Fruit fly (Drosophila melanogaster) whole organism, adult: Measurements from ENCODE around the gene Jwa.

Experiments
- CG11617 ChIP-seq: fragments of 200-800 bp; sonication (Bioruptor generic); optimal IDR thresholded peaks from 2 replicates; lab custom pipeline; 2017; ENCODE audit warnings: mild to moderate bottlenecking, missing biosample characterization, missing genetic modification reagents, missing genetic modification characterization
- CG12768 ChIP-seq: fragments of 200-800 bp; sonication (Bioruptor generic); optimal IDR thresholded peaks from 2 replicates; lab custom pipeline; 2017; ENCODE audit warnings: missing biosample characterization, missing genetic modification characterization, mild to moderate bottlenecking, moderate library complexity, missing genetic modification reagents
- CG14711 ChIP-seq: fragments of 200-800 bp; sonication (Bioruptor generic); optimal IDR thresholded peaks from 2 replicates; lab custom pipeline; 2018; ENCODE audit warnings: missing biosample characterization, mild to moderate bottlenecking, missing genetic modification characterization, moderate library complexity
- CG1620 ChIP-seq: fragments of 200-800 bp; sonication (Bioruptor generic); optimal IDR thresholded peaks from 2 replicates; lab custom pipeline; 2016; ENCODE audit warnings: missing biosample characterization, missing genetic modification characterization
- CG33017 ChIP-seq: fragments of 200-800 bp; sonication (Bioruptor generic); optimal IDR thresholded peaks from 2 replicates; lab custom pipeline; 2018; ENCODE audit warnings: missing biosample characterization, mild to moderate bottlenecking, missing genetic modification characterization, moderate library complexity
- CG5204 ChIP-seq: fragments of 200-800 bp; sonication (Bioruptor generic); optimal IDR thresholded peaks from 2 replicates; lab custom pipeline; 2016; ENCODE audit warnings: missing biosample characterization, missing genetic modification characterization
- CG7045 ChIP-seq: fragments of 200-800 bp; sonication (Bioruptor generic); optimal IDR thresholded peaks from 2 replicates; lab custom pipeline; 2017; ENCODE audit warnings: missing biosample characterization, mild to moderate bottlenecking, missing genetic modification characterization
- CG7101 ChIP-seq: fragments of 200-800 bp; sonication (Bioruptor generic); optimal IDR thresholded peaks from 2 replicates; lab custom pipeline; 2018; ENCODE audit warnings: missing biosample characterization, mild to moderate bottlenecking, missing genetic modification characterization, moderate library complexity
- Clk ChIP-seq: fragments of 200-800 bp; sonication (Bioruptor generic); optimal IDR thresholded peaks from 2 replicates; lab custom pipeline; 2017; ENCODE audit warnings: missing biosample characterization, missing genetic modification characterization
- Crg-1 ChIP-seq: fragments of 200-800 bp; sonication (Bioruptor generic); optimal IDR thresholded peaks from 2 replicates; lab custom pipeline; 2016; ENCODE audit warnings: missing biosample characterization, missing genetic modification characterization
- Hr96 ChIP-seq: fragments of 200-800 bp; sonication (Bioruptor generic); optimal IDR thresholded peaks from 2 replicates; lab custom pipeline; 2016; ENCODE audit warnings: missing biosample characterization, missing genetic modification characterization
- Mnt ChIP-seq: fragments of 200-800 bp; sonication (Bioruptor generic); optimal IDR thresholded peaks from 2 replicates; lab custom pipeline; 2016; ENCODE audit warnings: missing biosample characterization, mild to moderate bottlenecking, missing genetic modification characterization
- bab1 ChIP-seq: fragments of 200-800 bp; sonication (Bioruptor generic); optimal IDR thresholded peaks from 3 replicates; lab custom pipeline; 2019; ENCODE audit warnings: missing biosample characterization, mild to moderate bottlenecking, missing genetic modification characterization, moderate library complexity
- cic ChIP-seq: fragments of 200-800 bp; sonication (Bioruptor generic); optimal IDR thresholded peaks from 2 replicates; lab custom pipeline; 2017; ENCODE audit warnings: missing biosample characterization, mild to moderate bottlenecking, missing genetic modification characterization, moderate library complexity
- cnc ChIP-seq, 2 experiments: fragments of >200 bp; optimal IDR thresholded peaks; 2 replicates each; lab custom pipeline; 2017
- kay ChIP-seq: fragments of 200-800 bp; sonication (Bioruptor generic); peaks from one replicate; lab custom pipeline; 2016; ENCODE audit warnings: missing biosample characterization, missing genetic modification characterization, borderline replicate concordance
- ovo ChIP-seq: fragments of 200-800 bp; sonication (Bioruptor generic); optimal IDR thresholded peaks from 2 replicates; lab custom pipeline; 2016; ENCODE audit warnings: missing biosample characterization, missing genetic modification characterization
- pad ChIP-seq: fragments of 200-800 bp; sonication (Bioruptor generic); optimal IDR thresholded peaks from 3 replicates; lab custom pipeline; 2017; ENCODE audit warnings: missing biosample characterization, missing genetic modification characterization, mild to moderate bottlenecking, moderate library complexity, missing genetic modification reagents
- tj ChIP-seq: fragments of 200-800 bp; sonication (Bioruptor generic); optimal IDR thresholded peaks from 3 replicates; lab custom pipeline; 2017; ENCODE audit warnings: missing biosample characterization, mild to moderate bottlenecking, missing genetic modification characterization, moderate library complexity
- toe ChIP-seq: fragments of 200-800 bp; sonication (Bioruptor generic); optimal IDR thresholded peaks from 2 replicates; lab custom pipeline; 2016; ENCODE audit warnings: missing biosample characterization, missing genetic modification characterization

The Jwa gene

DNA sequence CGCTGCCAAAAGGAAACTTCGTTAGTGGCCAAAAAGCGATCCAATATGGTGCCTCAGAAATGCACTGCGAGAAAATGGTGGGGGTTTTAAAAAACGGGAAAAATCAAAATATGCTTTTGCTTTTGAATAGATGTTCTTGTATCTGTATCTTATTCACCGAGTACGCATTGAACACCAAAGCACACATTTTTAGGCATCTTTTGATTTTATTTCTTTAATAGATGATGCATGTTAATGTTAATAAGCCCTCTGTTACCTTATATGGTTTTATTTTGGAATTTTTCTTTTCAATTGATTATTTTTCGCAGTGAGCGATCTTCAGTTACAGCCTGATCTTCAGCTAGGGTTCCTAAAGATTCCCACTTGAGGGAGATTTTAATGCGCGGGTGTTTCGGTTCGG lies 38.4 kb upstream of the Jwa start:
- no peak for TF ChIP-seq Mnt (GFP tag; lab: Kevin White, UChicago)
- TF ChIP-seq toe (GFP tag; lab: Kevin White, UChicago), result no peak
- no peak for TF ChIP-seq CG1620 (GFP tag; lab: Kevin White, UChicago)
- no peak for TF ChIP-seq cnc (optimal IDR thresholded peaks at IDR 0.05; lab: Kevin White, UChicago)
- TF ChIP-seq Hr96 (GFP tag; lab: Kevin White, UChicago), result no peak
- no peak for TF ChIP-seq pad (GFP tag; lab: Kevin White, UChicago)
- TF ChIP-seq CG11617 (GFP tag; lab: Kevin White, UChicago), result no peak
- TF ChIP-seq CG14711 (tag; lab: Kevin White, UChicago), result no peak
- TF ChIP-seq CG12768 (GFP tag; lab: Kevin White, UChicago), result no peak
- no peak for TF ChIP-seq ovo
- no peak for TF ChIP-seq CG7101 (tag; lab: Kevin White, UChicago)
- no peak for TF ChIP-seq CG7045 (GFP tag; lab: Kevin White, UChicago)
- TF ChIP-seq CG5204, result no peak
- TF ChIP-seq kay (GFP tag; lab: Kevin White, UChicago), result no peak
- TF ChIP-seq bab1 (GFP tag; lab: Kevin White, UChicago), result no peak

DNA sequence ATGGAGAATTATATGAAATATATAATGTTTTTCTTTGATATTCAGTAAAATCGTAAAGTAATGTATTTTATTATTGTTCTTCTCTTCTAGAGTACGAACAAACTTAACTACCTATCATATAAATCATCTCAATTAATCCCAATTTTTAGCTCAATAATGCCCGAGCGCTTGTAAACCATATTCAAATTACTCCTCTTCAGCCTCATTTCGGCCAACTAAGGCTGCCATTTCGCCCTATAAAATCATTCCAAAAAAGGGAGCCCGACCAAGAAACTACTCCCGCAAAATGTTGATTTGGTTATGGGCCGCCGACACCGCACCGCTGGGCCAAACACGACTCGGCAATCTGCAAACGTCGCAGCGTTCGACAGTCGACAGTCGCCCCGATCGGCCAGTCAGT lies 37.2 kb upstream of the Jwa start:
- no peak for TF ChIP-seq CG14711 (tag; lab: Kevin White, UChicago)
- no peak for TF ChIP-seq Clk

DNA sequence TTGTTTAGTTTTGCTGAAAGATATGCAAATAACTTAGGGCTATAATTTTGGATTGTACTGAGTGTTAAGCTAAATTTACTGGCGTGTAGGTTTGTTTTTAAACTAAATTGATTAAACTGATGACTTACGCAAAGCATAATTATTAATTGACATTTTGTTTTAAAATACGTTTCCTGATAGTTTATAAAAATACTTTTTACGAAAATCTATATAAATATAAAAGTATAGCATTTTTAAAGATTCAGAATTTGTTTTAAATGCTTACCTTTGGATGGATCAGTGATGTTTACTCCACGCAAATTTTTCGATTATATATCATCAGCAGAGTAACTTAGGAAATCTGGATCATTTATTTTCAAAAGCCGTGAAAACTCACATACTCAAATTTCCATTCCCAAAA lies 34.5 kb upstream of the Jwa start, which contains the start of the genes CG42752 and CG15167:
CG42752 (minus strand) TSS at position 101 of the 400 bp plus-strand sequence.
CG15167 (plus strand) TSS at position 349 of the 400 bp plus-strand sequence.
- TF ChIP-seq tj (GFP tag; lab: Kevin White, UChicago) (no peak), Hr96 (GFP tag; lab: Kevin White, UChicago) (no peak), CG12768 (GFP tag; lab: Kevin White, UChicago) (no peak), pad (GFP tag; lab: Kevin White, UChicago) (no peak), Mnt (GFP tag; lab: Kevin White, UChicago) (no peak), kay (GFP tag; lab: Kevin White, UChicago) (no peak), CG7101 (tag; lab: Kevin White, UChicago) (no peak), toe (GFP tag; lab: Kevin White, UChicago) (no peak), CG14711 (tag; lab: Kevin White, UChicago) (no peak), CG33017 (tag; lab: Kevin White, UChicago) (no peak), CG5204 (no peak), bab1 (GFP tag; lab: Kevin White, UChicago) (no peak), Clk (no peak), CG1620 (GFP tag; lab: Kevin White, UChicago) (no peak), Crg-1 (GFP tag; lab: Kevin White, UChicago) (no peak), cnc (optimal IDR thresholded peaks at IDR 0.05; lab: Kevin White, UChicago) (no peak), CG11617 (GFP tag; lab: Kevin White, UChicago) (no peak), cic (GFP tag; lab: Kevin White, UChicago) (no peak), ovo (no peak)

DNA sequence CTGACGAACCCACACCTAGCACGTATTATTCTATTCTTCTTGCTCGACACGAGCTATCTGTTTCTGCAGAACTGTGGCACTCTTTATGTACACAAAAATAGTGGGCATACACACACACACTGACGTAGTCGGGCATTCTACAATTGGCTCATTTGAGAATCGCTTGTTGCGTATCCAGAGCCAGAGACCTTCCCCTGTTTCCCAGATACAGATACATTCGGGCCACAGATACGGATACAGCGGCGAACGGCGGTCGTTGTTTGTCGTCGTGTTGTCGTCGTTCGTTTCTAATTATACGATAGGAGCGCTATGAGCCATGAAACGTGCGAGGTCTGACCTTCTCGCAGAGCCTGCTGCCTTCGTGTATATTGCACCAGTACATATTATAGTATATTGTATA lies 31.7 kb upstream of the Jwa start:
- TF ChIP-seq CG33017 (tag; lab: Kevin White, UChicago) (no peak), CG12768 (GFP tag; lab: Kevin White, UChicago) (no peak), bab1 (GFP tag; lab: Kevin White, UChicago) (no peak)

DNA sequence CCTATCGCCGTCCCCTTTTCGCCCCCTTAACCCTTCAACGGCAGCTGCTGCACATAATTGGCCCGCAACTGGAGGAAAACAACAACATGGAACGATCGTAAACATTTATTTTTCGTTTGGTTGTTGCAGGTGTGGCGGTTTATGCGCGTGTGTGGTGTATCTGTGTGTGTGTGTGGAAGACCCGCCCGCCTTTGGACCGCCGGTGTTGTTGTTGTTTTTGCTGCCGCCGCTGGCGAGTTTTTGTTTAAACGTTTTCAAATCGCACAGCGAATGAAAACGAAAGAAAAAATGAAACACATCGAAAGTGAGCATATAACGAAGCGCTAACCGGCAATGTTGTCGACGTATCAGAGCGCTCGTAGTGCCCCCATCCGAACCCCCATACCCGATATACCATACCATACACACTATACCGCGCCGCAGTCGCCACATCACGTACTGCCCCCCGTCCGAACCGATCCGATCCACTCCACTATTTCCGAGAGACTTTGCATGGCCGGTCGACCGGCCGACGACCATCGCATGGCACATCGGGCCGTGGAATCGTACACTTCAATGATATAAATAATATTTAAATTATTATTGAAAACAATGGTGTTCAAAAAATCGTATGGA lies 30.2 kb upstream of the Jwa start:
- TF ChIP-seq CG5204, result no peak
- TF ChIP-seq Clk, result no peak
- no peak for TF ChIP-seq CG7101 (tag; lab: Kevin White, UChicago)

DNA sequence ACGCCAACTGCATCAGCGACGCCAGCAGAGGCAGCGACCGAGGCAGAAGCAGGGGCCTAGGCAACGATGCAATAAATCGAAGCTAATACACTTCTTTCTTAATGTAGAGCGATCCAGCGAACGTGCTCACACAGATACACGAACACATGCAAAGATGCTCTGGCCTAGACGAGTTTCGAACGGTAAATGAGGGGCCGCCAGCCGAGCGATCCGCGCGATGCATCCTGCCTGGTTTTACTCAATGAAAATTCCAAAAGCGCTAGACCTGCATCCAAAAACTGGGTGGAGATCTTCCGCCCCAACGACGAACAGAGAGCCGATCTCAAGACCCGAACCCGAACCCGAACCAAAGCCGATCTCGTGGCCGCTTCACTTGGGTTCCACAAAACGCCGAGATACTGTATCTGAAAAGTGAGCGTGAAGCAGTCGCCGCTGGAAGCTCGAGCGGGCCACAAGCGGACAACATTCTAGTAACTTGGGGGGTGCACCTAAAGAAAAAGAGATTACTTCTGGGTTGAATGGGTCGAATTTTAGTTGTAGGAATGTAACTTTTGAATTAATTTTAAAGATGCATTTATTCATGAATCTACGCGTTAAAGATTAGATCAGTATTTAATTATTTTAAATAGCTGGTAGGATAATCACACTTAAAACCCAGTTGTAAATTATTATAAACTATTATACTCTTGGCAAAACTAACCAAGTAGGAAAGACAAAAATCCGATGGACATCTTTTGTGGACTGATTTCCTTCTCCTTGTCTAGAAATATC lies 27.4 kb upstream of the Jwa start:
- TF ChIP-seq cic (GFP tag; lab: Kevin White, UChicago) (peak; percentile 64), Clk (no peak), cnc (optimal IDR thresholded peaks at IDR 0.05; lab: Kevin White, UChicago) (no peak), Hr96 (GFP tag; lab: Kevin White, UChicago) (no peak), bab1 (GFP tag; lab: Kevin White, UChicago) (no peak), ovo (peak; percentile 90)

DNA sequence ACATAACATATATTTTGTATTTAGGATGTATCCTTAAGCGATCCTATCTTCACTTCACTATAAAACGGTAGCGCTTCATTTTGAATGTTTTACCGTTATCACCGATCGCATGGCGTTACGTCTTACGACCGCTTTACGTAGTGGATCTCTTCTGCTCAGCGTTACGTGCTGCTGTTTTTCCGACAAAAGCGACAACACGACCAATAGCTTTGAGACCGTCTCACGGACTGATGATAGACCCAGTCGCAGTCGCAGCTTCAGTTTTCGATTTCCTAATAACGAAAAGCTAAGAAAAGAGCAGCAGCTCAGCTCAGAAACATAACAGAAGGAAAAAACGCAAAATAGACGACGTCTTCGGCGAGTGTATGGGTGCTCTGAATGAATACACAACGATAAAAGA lies 26.8 kb upstream of the Jwa start, which contains the start of gene CG10348:
CG10348 (minus strand) TSS at position 234 of the 400 bp plus-strand sequence.
- TF ChIP-seq CG11617 (GFP tag; lab: Kevin White, UChicago), result no peak
- TF ChIP-seq Crg-1 (GFP tag; lab: Kevin White, UChicago), result no peak
- no peak for TF ChIP-seq pad (GFP tag; lab: Kevin White, UChicago)
- no peak for TF ChIP-seq CG7101 (tag; lab: Kevin White, UChicago)
- no peak for TF ChIP-seq ovo
- TF ChIP-seq Clk, result no peak
- TF ChIP-seq bab1 (GFP tag; lab: Kevin White, UChicago), result no peak
- TF ChIP-seq tj (GFP tag; lab: Kevin White, UChicago), result no peak
- TF ChIP-seq cic (GFP tag; lab: Kevin White, UChicago), result no peak
